Fruit fly (Drosophila melanogaster): ENCODE measurements around the gene CG8668.

DNA sequence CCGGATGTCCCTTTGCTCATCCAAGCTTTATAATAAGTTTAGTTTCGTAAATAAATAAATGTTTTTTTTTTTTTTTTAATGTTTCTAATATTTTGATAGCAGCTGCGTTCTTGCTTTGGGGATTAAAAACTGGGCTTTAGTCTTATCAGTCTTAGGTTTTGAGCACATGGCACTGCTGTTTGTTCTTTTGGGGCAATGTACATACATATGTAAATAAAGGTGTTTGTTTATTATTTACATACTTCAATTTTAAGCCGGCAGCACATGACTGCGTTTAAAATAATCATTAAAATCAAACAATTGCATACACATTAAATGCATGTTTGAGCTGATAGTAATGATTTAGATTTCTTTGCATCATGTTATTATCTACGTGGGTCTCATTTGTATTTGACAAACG, 37.4 kb downstream of the CG8668 start:
- TF ChIP-seq psq (optimal IDR thresholded peaks at IDR 0.05) = no peak
- TF ChIP-seq h (optimal IDR thresholded peaks at IDR 0.05) = no peak
